Worm (Caenorhabditis elegans) whole organism, late embryonic: ENCODE data around the gene abu-13.

ENCODE experiments used
- F13H6.1 ChIP-seq: sonication (generic microtip); optimal IDR thresholded peaks from 2 replicates; lab custom pipeline; 2016; ENCODE audit warnings: missing genetic modification characterization, missing compliant biosample characterization
- ama-1 ChIP-seq: fragments of 150-350 bp; optimal IDR thresholded peaks from 2 replicates; lab custom pipeline; 2014
- ceh-18 ChIP-seq: sonication (generic microtip); optimal IDR thresholded peaks from 2 replicates; lab custom pipeline; 2016; ENCODE audit warnings: missing genetic modification characterization, missing compliant biosample characterization
- nfya-1 ChIP-seq: sonication (generic microtip); optimal IDR thresholded peaks from 2 replicates; lab custom pipeline; 2017; ENCODE audit warnings: missing genetic modification characterization, mild to moderate bottlenecking, missing compliant biosample characterization, antibody characterized with exemption, moderate library complexity
- unc-86 ChIP-seq: sonication (generic microtip); optimal IDR thresholded peaks from 2 replicates; lab custom pipeline; 2016; ENCODE audit warnings: missing genetic modification characterization, missing compliant biosample characterization
- zip-5 ChIP-seq: sonication (generic microtip); optimal IDR thresholded peaks from 2 replicates; lab custom pipeline; 2016; ENCODE audit warnings: missing genetic modification characterization, missing compliant biosample characterization
- ztf-16 ChIP-seq: sonication (generic microtip); optimal IDR thresholded peaks from 2 replicates; lab custom pipeline; 2017; ENCODE audit warnings: missing genetic modification characterization, missing compliant biosample characterization

ce11 chrIII:6978875-6979274 lies 33.2 kb upstream of the abu-13 start:
- TF ChIP-seq nfya-1 (tag; lab: Kevin White, UChicago): peak; percentile 60
- no peak for TF ChIP-seq F13H6.1 (tag; lab: Kevin White, UChicago)
- no peak for TF ChIP-seq ztf-16
- no peak for TF ChIP-seq zip-5 (tag; lab: Kevin White, UChicago)
- peak; percentile 18 for TF ChIP-seq ceh-18 (tag; lab: Kevin White, UChicago)
- no peak for TF ChIP-seq ama-1
- no peak for TF ChIP-seq unc-86
